Worm (Caenorhabditis elegans): ENCODE results near the gene gbb-2.

The gbb-2 gene

DNA sequence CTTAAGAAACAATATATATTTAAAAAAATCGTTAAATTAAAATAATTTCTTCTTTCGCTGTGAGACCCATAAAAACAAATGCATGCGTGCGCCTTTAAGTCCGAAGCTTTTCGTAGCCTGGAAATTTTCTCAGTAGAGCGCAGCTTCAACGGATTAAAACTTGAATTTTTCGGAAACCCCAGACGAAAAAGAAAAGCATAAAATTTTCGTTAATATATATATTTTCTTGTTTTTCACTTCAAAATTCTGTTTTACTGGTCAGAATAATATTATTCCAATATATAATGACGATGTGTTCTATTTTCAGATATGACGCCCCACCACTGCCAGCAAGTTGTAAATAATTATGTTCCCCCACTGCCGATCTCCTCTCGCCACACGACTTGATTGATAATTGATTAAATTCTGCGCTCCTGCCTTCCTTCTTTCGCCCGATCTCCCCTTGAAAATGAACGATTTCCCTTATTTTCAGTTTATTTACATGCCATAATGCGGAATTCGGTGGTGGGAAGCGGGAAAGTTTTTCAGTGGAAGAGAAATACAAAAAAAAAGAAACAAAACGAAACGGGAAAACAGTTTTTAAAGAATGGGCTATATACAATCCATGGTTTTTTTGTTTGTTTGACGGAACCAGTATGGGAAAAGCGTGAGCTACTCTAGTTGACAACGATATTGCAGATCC is 38.4 kb downstream of the gbb-2 start (continued):
- peak; percentile 30 for TF ChIP-seq elt-2 (tag; optimal IDR thresholded peaks at IDR 0.05)
- TF ChIP-seq zip-4 (GFP tag; optimal IDR thresholded peaks at IDR 0.05), result no peak

DNA sequence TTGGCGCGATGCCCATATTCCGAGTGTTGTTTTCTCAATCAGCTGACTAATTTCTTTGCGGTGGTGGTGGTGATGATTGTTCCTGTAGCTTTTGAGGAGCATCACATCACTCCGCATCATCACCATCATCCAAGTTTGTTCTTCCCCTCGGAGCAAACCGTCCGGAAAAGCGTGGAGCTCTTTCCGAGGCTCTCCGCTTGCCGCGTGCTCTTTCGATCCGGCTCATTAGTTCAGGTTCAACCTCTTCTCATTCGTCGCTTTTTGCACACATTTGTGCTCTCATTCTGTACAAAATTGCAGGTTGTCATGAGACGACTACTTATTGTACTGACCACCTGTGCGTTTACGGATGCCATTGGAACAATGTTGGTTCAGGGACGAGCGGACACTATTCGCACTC is 41.4 kb downstream of the gbb-2 start, which contains the start of gene M01H9.5:
TSS of gene M01H9.5 (plus strand) at position 301 of the 400 bp plus-strand sequence.
- no peak for TF ChIP-seq isw-1 (GFP tag; IDR thresholded peaks at IDR 0.05)
- TF ChIP-seq blmp-1 (tag; optimal IDR thresholded peaks at IDR 0.05), result no peak
- no peak for TF ChIP-seq fkh-10 (GFP tag; optimal IDR thresholded peaks at IDR 0.05)
- TF ChIP-seq sup-37 (GFP tag; optimal IDR thresholded peaks at IDR 0.05), result no peak
- no peak for TF ChIP-seq unc-62 (GFP tag; optimal IDR thresholded peaks at IDR 0.05)
- no peak for TF ChIP-seq elt-2 (tag; optimal IDR thresholded peaks at IDR 0.05)
- no peak for TF ChIP-seq nhr-47 (tag; optimal IDR thresholded peaks at IDR 0.05)
- TF ChIP-seq dsc-1 (tag; optimal IDR thresholded peaks at IDR 0.05), result no peak
- TF ChIP-seq irx-1 (tag; optimal IDR thresholded peaks at IDR 0.05), result no peak
- no peak for TF ChIP-seq tlp-1 (tag; optimal IDR thresholded peaks at IDR 0.05)
- TF ChIP-seq aha-1 (tag; optimal IDR thresholded peaks at IDR 0.05), result no peak
- no peak for TF ChIP-seq vab-15 (tag; optimal IDR thresholded peaks at IDR 0.05)
- no peak for TF ChIP-seq lin-15B (tag; optimal IDR thresholded peaks at IDR 0.05)
- no peak for TF ChIP-seq xbp-1 (tag; optimal IDR thresholded peaks at IDR 0.05)
- no peak for TF ChIP-seq ces-1 (GFP tag; optimal IDR thresholded peaks at IDR 0.05)
- no peak for TF ChIP-seq ceh-88 (GFP tag; IDR thresholded peaks at IDR 0.05)
- TF ChIP-seq nhr-77 (tag; optimal IDR thresholded peaks at IDR 0.05), result no peak
- no peak for TF ChIP-seq ztf-11 (tag; optimal IDR thresholded peaks at IDR 0.05)
- no peak for TF ChIP-seq ceh-90 (tag; optimal IDR thresholded peaks at IDR 0.05)
- no peak for TF ChIP-seq Y116A8C.19 (tag; optimal IDR thresholded peaks at IDR 0.05; ENCODE audit: borderline replicate concordance)

DNA sequence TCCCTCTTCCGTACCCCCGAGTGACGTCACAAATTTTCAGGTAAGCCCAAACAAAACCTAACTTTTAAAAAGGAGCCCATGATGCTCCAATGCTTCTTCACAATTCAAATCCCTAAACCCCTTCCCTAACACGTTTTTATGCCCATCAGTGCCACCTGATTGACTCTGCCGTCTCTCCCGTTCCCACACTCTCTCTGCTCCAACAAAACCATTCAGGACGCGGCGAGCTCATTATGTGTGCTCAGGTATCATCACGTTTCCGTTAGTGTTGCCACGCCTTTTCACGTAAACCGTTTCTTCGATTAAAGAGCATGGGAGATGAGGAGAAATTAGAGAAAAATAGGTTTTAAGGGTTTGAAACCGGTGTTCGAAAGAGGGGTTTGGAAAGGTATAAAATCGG is 43.4 kb downstream of the gbb-2 start, which contains the start of gene M01H9.2:
TSS of gene M01H9.2 (minus strand) at position 101 of the 400 bp plus-strand sequence.
- TF ChIP-seq mab-9 (GFP tag; IDR thresholded peaks at IDR 0.05) (no peak), mdl-1 (tag; optimal IDR thresholded peaks at IDR 0.05) (no peak), lin-39 (tag; optimal IDR thresholded peaks at IDR 0.05) (no peak), pqm-1 (tag; optimal IDR thresholded peaks at IDR 0.05) (no peak), unc-62 (GFP tag; optimal IDR thresholded peaks at IDR 0.05) (no peak), pax-3 (tag; optimal IDR thresholded peaks at IDR 0.05) (no peak), nhr-11 (tag; optimal IDR thresholded peaks at IDR 0.05) (no peak)

DNA sequence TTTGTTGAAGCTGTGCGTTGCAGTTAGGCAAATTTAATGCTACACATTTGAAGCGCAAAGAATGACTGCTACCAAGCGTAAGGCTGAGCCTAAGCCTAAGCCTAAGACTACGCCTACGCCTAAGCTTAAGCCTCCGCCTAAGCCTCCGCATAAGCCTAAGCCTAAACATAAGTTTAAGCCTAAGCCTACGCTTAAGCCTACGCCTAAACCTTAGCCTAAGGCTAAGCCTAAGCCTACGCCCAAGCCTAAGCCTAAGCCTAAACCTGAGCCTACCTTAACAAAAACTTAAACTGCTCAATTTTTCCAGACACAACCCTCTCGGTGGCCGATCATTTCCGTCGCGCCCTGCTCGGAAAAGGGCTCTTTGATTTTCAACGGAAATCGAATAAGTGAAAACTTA is 47.2 kb downstream of the gbb-2 start:
- TF ChIP-seq mdl-1 (tag; optimal IDR thresholded peaks at IDR 0.05) (no peak), alr-1 (tag; optimal IDR thresholded peaks at IDR 0.05; ENCODE audit: borderline replicate concordance) (no peak), efl-1 (optimal IDR thresholded peaks at IDR 0.05) (no peak), efl-1 (GFP tag; optimal IDR thresholded peaks at IDR 0.05 in 1 of 2) (peak in 1 of 2 experiments; percentile 87), lin-39 (tag; optimal IDR thresholded peaks at IDR 0.05) (no peak), nhr-85 (tag) (peak; percentile 27)

DNA sequence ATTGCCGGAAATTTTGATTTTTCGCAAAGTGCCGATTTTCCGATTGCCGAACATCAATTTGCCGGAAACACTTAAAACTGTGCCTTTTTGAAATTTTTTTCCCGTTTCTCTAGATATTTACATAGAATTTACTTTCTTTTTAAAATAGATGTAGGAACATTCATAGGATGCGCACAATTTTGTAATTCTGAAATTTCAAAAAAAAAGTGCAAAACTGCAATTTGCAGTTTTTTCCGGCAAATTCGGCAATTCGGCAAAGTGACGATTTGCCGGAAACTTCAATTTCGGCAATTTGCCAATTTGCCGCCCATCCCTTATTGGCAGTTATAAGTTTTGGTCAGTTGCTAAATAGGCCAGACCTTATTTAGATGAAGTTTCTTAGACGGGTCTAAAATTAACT is 49.9 kb downstream of the gbb-2 start:
- TF ChIP-seq egl-13 (tag; optimal IDR thresholded peaks at IDR 0.05) (no peak), fkh-10 (GFP tag; optimal IDR thresholded peaks at IDR 0.05) (no peak), nhr-28 (tag; optimal IDR thresholded peaks at IDR 0.05) (no peak), vab-15 (tag; optimal IDR thresholded peaks at IDR 0.05) (no peak), hlh-17 (GFP tag; optimal IDR thresholded peaks at IDR 0.05; ENCODE audit: borderline replicate concordance) (no peak), egl-27 (tag; optimal IDR thresholded peaks at IDR 0.05) (no peak)
